Worm (Caenorhabditis elegans) whole organism, midembryonic: Measurements from ENCODE around the gene ilkp-1.

ENCODE experiments used
- T22C8.4 ChIP-seq: fragments of 200-800 bp; sonication (Bioruptor generic); IDR thresholded peaks from 2 replicates; pipeline ENCODE4 v1.3.6; 2022; ENCODE audit warnings: missing genetic modification characterization, missing compliant biosample characterization
- cog-1 ChIP-seq: sonication (generic microtip); optimal IDR thresholded peaks from 2 replicates; lab custom pipeline; 2016; ENCODE audit warnings: missing genetic modification characterization, missing compliant biosample characterization
- flt-1 ChIP-seq: fragments of 200-800 bp; sonication (Bioruptor generic); IDR thresholded peaks from 2 replicates; pipeline ENCODE4 v1.3.6; 2022; ENCODE audit warnings: missing genetic modification characterization, missing compliant biosample characterization
- klf-2 ChIP-seq: fragments of 200-800 bp; sonication (Bioruptor generic); conservative IDR thresholded peaks from 2 replicates; pipeline ENCODE4 v1.3.6; 2022; ENCODE audit warnings: missing genetic modification reagents, missing genetic modification characterization, missing compliant biosample characterization
- med-1 ChIP-seq: sonication (generic microtip); optimal IDR thresholded peaks from 2 replicates; lab custom pipeline; 2017; ENCODE audit warnings: missing genetic modification characterization, mild to moderate bottlenecking, missing compliant biosample characterization, antibody characterized with exemption, missing genetic modification reagents; ENCODE audit not compliant: insufficient read depth
- ref-1 ChIP-seq: fragments of 200-800 bp; sonication (Bioruptor generic); conservative IDR thresholded peaks from 2 replicates; pipeline ENCODE4 v1.3.6; 2022; ENCODE audit warnings: missing genetic modification reagents, missing genetic modification characterization, missing compliant biosample characterization
- tab-1 ChIP-seq: fragments of 200-800 bp; sonication (Bioruptor generic); IDR thresholded peaks from 2 replicates; pipeline ENCODE4 v1.3.6; 2022; ENCODE audit warnings: missing genetic modification characterization, missing compliant biosample characterization
- ztf-23 ChIP-seq: fragments of 200-800 bp; sonication (Bioruptor generic); IDR thresholded peaks from 2 replicates; pipeline ENCODE4 v1.3.6; 2022; ENCODE audit warnings: missing genetic modification reagents, missing genetic modification characterization, missing compliant biosample characterization
- ztf-29 ChIP-seq: fragments of 200-800 bp; sonication (Bioruptor generic); IDR thresholded peaks from 2 replicates; pipeline ENCODE4 v1.3.6; 2022; ENCODE audit warnings: missing genetic modification reagents, missing genetic modification characterization, missing compliant biosample characterization

Gene ilkp-1

ce11 chrII:11041846-11042262 is 8.2 kb upstream of the ilkp-1 start:
- TF ChIP-seq med-1 (GFP tag; lab: Kevin White, UChicago) = no peak
- TF ChIP-seq tab-1 (GFP tag; lab: Robert Waterston, UW) = no peak
- TF ChIP-seq T22C8.4 (GFP tag; lab: Robert Waterston, UW) = 0 out of 2 replicates have a peak, but pooled peaks have one; percentile 35
- 0 out of 2 replicates have a peak, but pooled peaks have one; percentile 59 for TF ChIP-seq flt-1 (GFP tag; lab: Robert Waterston, UW)
- peak; percentile 43 for TF ChIP-seq cog-1
- TF ChIP-seq ztf-29 = no peak
- TF ChIP-seq ref-1 (GFP tag; lab: Robert Waterston, UW) = no peak
- TF ChIP-seq ztf-23 (GFP tag; lab: Robert Waterston, UW) = no peak
- TF ChIP-seq klf-2 (GFP tag; lab: Robert Waterston, UW) = no peak

ce11 chrII:11042878-11043331 is 7.2 kb upstream of the ilkp-1 start:
- peak; percentile 81 for TF ChIP-seq cog-1
- peak; percentile 70; the same call in 1 of the 2 replicates for TF ChIP-seq ztf-23 (GFP tag; lab: Robert Waterston, UW)
- TF ChIP-seq flt-1 (GFP tag; lab: Robert Waterston, UW) = peak; percentile 48; the same call in 1 of the 2 replicates
- TF ChIP-seq T22C8.4 (GFP tag; lab: Robert Waterston, UW) = peak; percentile 85
- no peak for TF ChIP-seq ref-1 (GFP tag; lab: Robert Waterston, UW)
- 0 out of 2 replicates have a peak, but pooled peaks have one; percentile 38 for TF ChIP-seq klf-2 (GFP tag; lab: Robert Waterston, UW)
- TF ChIP-seq tab-1 (GFP tag; lab: Robert Waterston, UW) = no peak
- TF ChIP-seq ztf-29 = peak; percentile 86
- no peak for TF ChIP-seq med-1 (GFP tag; lab: Kevin White, UChicago)

ce11 chrII:11043546-11044192 is 6.4 kb upstream of the ilkp-1 start:
- no peak for TF ChIP-seq klf-2 (GFP tag; lab: Robert Waterston, UW)
- TF ChIP-seq cog-1 = no peak
- TF ChIP-seq T22C8.4 (GFP tag; lab: Robert Waterston, UW) = no peak
- no peak for TF ChIP-seq ztf-29
- no peak for TF ChIP-seq med-1 (GFP tag; lab: Kevin White, UChicago)
- no peak for TF ChIP-seq ztf-23 (GFP tag; lab: Robert Waterston, UW)
- no peak for TF ChIP-seq flt-1 (GFP tag; lab: Robert Waterston, UW)
- TF ChIP-seq tab-1 (GFP tag; lab: Robert Waterston, UW) = no peak
- no peak for TF ChIP-seq ref-1 (GFP tag; lab: Robert Waterston, UW)

- TF ChIP-seq ztf-29 = no peak
- no peak for TF ChIP-seq flt-1 (GFP tag; lab: Robert Waterston, UW)
- no peak for TF ChIP-seq tab-1 (GFP tag; lab: Robert Waterston, UW)
- TF ChIP-seq klf-2 (GFP tag; lab: Robert Waterston, UW) = no peak
- TF ChIP-seq T22C8.4 (GFP tag; lab: Robert Waterston, UW) = no peak
- no peak for TF ChIP-seq cog-1
Measured at ce11 chrII:11044193-11044568, 5.9 kb upstream of the ilkp-1 start.

- TF ChIP-seq med-1 (GFP tag; lab: Kevin White, UChicago) (no peak), ztf-23 (GFP tag; lab: Robert Waterston, UW) (no peak), ref-1 (GFP tag; lab: Robert Waterston, UW) (no peak), cog-1 (no peak), klf-2 (GFP tag; lab: Robert Waterston, UW) (no peak), ztf-29 (no peak), T22C8.4 (GFP tag; lab: Robert Waterston, UW) (no peak), tab-1 (GFP tag; lab: Robert Waterston, UW) (no peak), flt-1 (GFP tag; lab: Robert Waterston, UW) (no peak)
Measured at ce11 chrII:11045872-11046271, 4.2 kb upstream of the ilkp-1 start, which contains the start of gene col-83. Gene col-83 (minus strand): TSS chrII:11045972.

- TF ChIP-seq ztf-29 (no peak), med-1 (GFP tag; lab: Kevin White, UChicago) (no peak), T22C8.4 (GFP tag; lab: Robert Waterston, UW) (no peak), flt-1 (GFP tag; lab: Robert Waterston, UW) (no peak)
Measured at ce11 chrII:11048930-11049329, 1.1 kb upstream of the ilkp-1 start, which contains the start of gene F33A8.4. Gene F33A8.4 (minus strand): TSS chrII:11049030.

- TF ChIP-seq cog-1 = no peak
- TF ChIP-seq flt-1 (GFP tag; lab: Robert Waterston, UW) = no peak
- no peak for TF ChIP-seq med-1 (GFP tag; lab: Kevin White, UChicago)
- TF ChIP-seq klf-2 (GFP tag; lab: Robert Waterston, UW) = no peak
- no peak for TF ChIP-seq ztf-29
- TF ChIP-seq T22C8.4 (GFP tag; lab: Robert Waterston, UW) = no peak
- no peak for TF ChIP-seq tab-1 (GFP tag; lab: Robert Waterston, UW)
- no peak for TF ChIP-seq ztf-23 (GFP tag; lab: Robert Waterston, UW)
- TF ChIP-seq ref-1 (GFP tag; lab: Robert Waterston, UW) = no peak
Measured at ce11 chrII:11050678-11051077, 623 bp downstream of the ilkp-1 start.

- TF ChIP-seq flt-1 (GFP tag; lab: Robert Waterston, UW) = no peak
- no peak for TF ChIP-seq cog-1
- TF ChIP-seq T22C8.4 (GFP tag; lab: Robert Waterston, UW) = no peak
- no peak for TF ChIP-seq ztf-23 (GFP tag; lab: Robert Waterston, UW)
- no peak for TF ChIP-seq med-1 (GFP tag; lab: Kevin White, UChicago)
- TF ChIP-seq ref-1 (GFP tag; lab: Robert Waterston, UW) = no peak
- TF ChIP-seq klf-2 (GFP tag; lab: Robert Waterston, UW) = no peak
- TF ChIP-seq ztf-29 = no peak
- no peak for TF ChIP-seq tab-1 (GFP tag; lab: Robert Waterston, UW)
Measured at ce11 chrII:11052526-11052925, 2.5 kb downstream of the ilkp-1 start.

- TF ChIP-seq T22C8.4 (GFP tag; lab: Robert Waterston, UW) = 0 out of 2 replicates have a peak, but pooled peaks have one; percentile 13
- no peak for TF ChIP-seq tab-1 (GFP tag; lab: Robert Waterston, UW)
- TF ChIP-seq ztf-23 (GFP tag; lab: Robert Waterston, UW) = no peak
- no peak for TF ChIP-seq flt-1 (GFP tag; lab: Robert Waterston, UW)
- no peak for TF ChIP-seq klf-2 (GFP tag; lab: Robert Waterston, UW)
Measured at ce11 chrII:11055223-11055622, 5.2 kb downstream of the ilkp-1 start, which contains the start of gene F45E10.2. Gene F45E10.2 (minus strand): TSS chrII:11055323.
